Fruit fly (Drosophila melanogaster) S2 (cell line): ENCODE measurements around the gene galene.

Source experiments
- CG8478 ChIP-seq: fragments of >200 bp; optimal IDR thresholded peaks from 2 replicates; lab custom pipeline; 2018
- CTCF ChIP-seq, 2 experiments: fragments of >200 bp; optimal IDR thresholded peaks; 2 replicates each; lab custom pipeline; 2018

- TF ChIP-seq CG8478 (lab: Kevin White, UChicago) (no peak), CTCF (optimal IDR thresholded peaks at IDR 0.05; lab: Kevin White, UChicago) (no peak)
These were observed 16.9 kb upstream of the galene start, which contains the start of gene LysP for dm6 chr3L:1218596-1218995.
